Fruit fly (Drosophila melanogaster) whole organism, embryonic: ENCODE data around the gene Mdh1.

Source experiments
- B-H2 ChIP-seq: fragments of 200-800 bp; sonication (Bioruptor generic); optimal IDR thresholded peaks from 2 replicates; lab custom pipeline; 2018; ENCODE audit warnings: missing biosample characterization, mild to moderate bottlenecking, missing genetic modification characterization
- C15 ChIP-seq: fragments of 200-800 bp; sonication (Bioruptor generic); IDR thresholded peaks from 3 replicates; pipeline ENCODE4 v1.3.6; 2022; ENCODE audit warnings: missing biosample characterization, missing genetic modification characterization
- CG11456 ChIP-seq: fragments of 200-800 bp; sonication (Bioruptor generic); IDR thresholded peaks from 3 replicates; pipeline ENCODE4 v1.3.6; 2022; ENCODE audit warnings: missing biosample characterization, missing genetic modification characterization
- CG11695 ChIP-seq: fragments of 200-800 bp; sonication (Bioruptor generic); IDR thresholded peaks from 3 replicates; pipeline ENCODE4 v1.3.6; 2022; ENCODE audit warnings: missing biosample characterization, missing genetic modification characterization
- CG13624 ChIP-seq: fragments of 200-800 bp; sonication (Bioruptor generic); optimal IDR thresholded peaks from 2 replicates; lab custom pipeline; 2016; ENCODE audit warnings: missing biosample characterization, missing genetic modification characterization
- CG13775 ChIP-seq: fragments of 200-800 bp; sonication (Bioruptor generic); optimal IDR thresholded peaks from 3 replicates; lab custom pipeline; 2017; ENCODE audit warnings: missing biosample characterization, mild to moderate bottlenecking, missing genetic modification characterization
- CG14014 ChIP-seq: fragments of 200-800 bp; sonication (Bioruptor generic); IDR thresholded peaks from 2 replicates; pipeline ENCODE4 v1.3.6; 2022; ENCODE audit warnings: missing biosample characterization, missing genetic modification characterization
- CG14710 ChIP-seq: fragments of 200-800 bp; sonication (Bioruptor generic); optimal IDR thresholded peaks from 3 replicates; lab custom pipeline; 2019; ENCODE audit warnings: missing biosample characterization, mild to moderate bottlenecking, missing genetic modification characterization, moderate library complexity
- CG1529 ChIP-seq: fragments of 200-800 bp; sonication (Bioruptor generic); optimal IDR thresholded peaks from 3 replicates; lab custom pipeline; 2018; ENCODE audit warnings: missing biosample characterization, missing genetic modification characterization
- CG17359 ChIP-seq: fragments of 200-800 bp; sonication (Bioruptor generic); optimal IDR thresholded peaks from 3 replicates; lab custom pipeline; 2018; ENCODE audit warnings: missing biosample characterization, mild to moderate bottlenecking, missing genetic modification characterization, moderate library complexity
- CG18262 ChIP-seq: fragments of 200-800 bp; optimal IDR thresholded peaks from 3 replicates; lab custom pipeline; 2019; ENCODE audit warnings: missing biosample characterization, mild to moderate bottlenecking, missing genetic modification characterization, moderate library complexity
- CG2889 ChIP-seq: fragments of 200-800 bp; sonication (Bioruptor generic); IDR thresholded peaks from 3 replicates; pipeline ENCODE4 v1.3.6; 2022; ENCODE audit warnings: missing biosample characterization, missing genetic modification characterization
- CG3407 ChIP-seq: fragments of 200-800 bp; sonication (Bioruptor generic); optimal IDR thresholded peaks from 2 replicates; lab custom pipeline; 2018; ENCODE audit warnings: missing biosample characterization, mild to moderate bottlenecking, missing genetic modification characterization
- CG3726 ChIP-seq: fragments of 200-800 bp; sonication (Bioruptor generic); IDR thresholded peaks from 3 replicates; pipeline ENCODE4, ENCODE4 v1.3.6; 2022; ENCODE audit warnings: missing biosample characterization, missing genetic modification characterization
- CG4360 ChIP-seq: fragments of 200-800 bp; sonication (Bioruptor generic); IDR thresholded peaks from 2 replicates; pipeline ENCODE4 v1.3.6; 2022; ENCODE audit warnings: missing biosample characterization, missing genetic modification characterization
- CG43689 ChIP-seq: fragments of 200-800 bp; sonication (Bioruptor generic); IDR thresholded peaks from 2 replicates; pipeline ENCODE4 v1.3.6; 2022; ENCODE audit warnings: missing biosample characterization, missing genetic modification characterization
- CG4404 ChIP-seq: fragments of 200-800 bp; sonication (Bioruptor generic); IDR thresholded peaks from 2 replicates; pipeline ENCODE4 v1.3.6; 2022; ENCODE audit warnings: missing biosample characterization, missing genetic modification characterization
- CG4617 ChIP-seq: fragments of 200-800 bp; sonication (Bioruptor generic); optimal IDR thresholded peaks from 3 replicates; lab custom pipeline; 2016; ENCODE audit warnings: missing biosample characterization, missing genetic modification characterization, borderline replicate concordance
- CG4730 ChIP-seq: fragments of 200-800 bp; sonication (Bioruptor generic); IDR thresholded peaks from 2 replicates; pipeline ENCODE4 v1.3.6; 2022; ENCODE audit warnings: missing biosample characterization, missing genetic modification characterization
- CG4854 ChIP-seq: fragments of 200-800 bp; sonication (Bioruptor generic); optimal IDR thresholded peaks from 2 replicates; lab custom pipeline; 2016; ENCODE audit warnings: missing biosample characterization, missing genetic modification characterization, inconsistent platforms
- CG6765 ChIP-seq: fragments of 200-800 bp; sonication (Bioruptor generic); optimal IDR thresholded peaks from 3 replicates; lab custom pipeline; 2017; ENCODE audit warnings: missing biosample characterization, mild to moderate bottlenecking, missing genetic modification characterization
- CG7372 ChIP-seq: fragments of 200-800 bp; sonication (Bioruptor generic); IDR thresholded peaks from 2 replicates; pipeline ENCODE4 v1.3.6; 2022; ENCODE audit warnings: missing biosample characterization, missing genetic modification characterization
- CG8359 ChIP-seq: fragments of 200-800 bp; sonication (Bioruptor generic); optimal IDR thresholded peaks from 2 replicates; lab custom pipeline; 2017; ENCODE audit warnings: missing biosample characterization, mild to moderate bottlenecking, missing genetic modification characterization, borderline replicate concordance
- CG8924 ChIP-seq: fragments of 200-800 bp; optimal IDR thresholded peaks from 3 replicates; lab custom pipeline; 2019; ENCODE audit warnings: missing biosample characterization, mild to moderate bottlenecking, missing genetic modification characterization, moderate library complexity
- E2f2 ChIP-seq: fragments of 200-800 bp; sonication (Bioruptor generic); IDR thresholded peaks from 2 replicates; pipeline ENCODE4 v1.3.6; 2022; ENCODE audit warnings: missing biosample characterization, missing genetic modification characterization
- Fer1 ChIP-seq: fragments of 200-800 bp; sonication (Bioruptor generic); optimal IDR thresholded peaks from 2 replicates; lab custom pipeline; 2017; ENCODE audit warnings: missing biosample characterization, mild to moderate bottlenecking, missing genetic modification characterization
- HLHmδ ChIP-seq: fragments of 200-800 bp; sonication (Bioruptor generic); optimal IDR thresholded peaks from 2 replicates; lab custom pipeline; 2018; ENCODE audit warnings: missing biosample characterization, mild to moderate bottlenecking, missing genetic modification characterization, moderate library complexity
- Hmx ChIP-seq: fragments of 200-800 bp; sonication (Bioruptor generic); optimal IDR thresholded peaks from 2 replicates; lab custom pipeline; 2016; ENCODE audit warnings: missing biosample characterization, missing genetic modification characterization
- Hr51 ChIP-seq, 2 experiments: fragments of 200-800 bp; sonication (Bioruptor generic); optimal IDR thresholded peaks; 2 replicates in 1 of 2; 3 replicates in 1 of 2; lab custom pipeline; 2016 to 2018; ENCODE audit warnings: missing biosample characterization in 2 of 2, missing genetic modification characterization in 2 of 2, mild to moderate bottlenecking in 1 of 2, moderate library complexity in 1 of 2
- Hsf ChIP-seq: fragments of 200-800 bp; sonication (Bioruptor generic); optimal IDR thresholded peaks from 3 replicates; lab custom pipeline; 2016; ENCODE audit warnings: missing biosample characterization, missing genetic modification characterization
- Nf-YB ChIP-seq: fragments of 200-800 bp; sonication (Bioruptor generic); optimal IDR thresholded peaks from 3 replicates; lab custom pipeline; 2019; ENCODE audit warnings: missing biosample characterization, mild to moderate bottlenecking, missing genetic modification characterization, moderate library complexity
- Taf1 ChIP-seq: fragments of 200-800 bp; sonication (Bioruptor generic); IDR thresholded peaks from 2 replicates; pipeline ENCODE4 v1.3.6; 2022; ENCODE audit warnings: missing biosample characterization, missing genetic modification characterization
- Xbp1 ChIP-seq: fragments of 200-800 bp; sonication (Bioruptor generic); optimal IDR thresholded peaks from 3 replicates; lab custom pipeline; 2016; ENCODE audit warnings: missing biosample characterization, mild to moderate bottlenecking, missing genetic modification characterization
- ara ChIP-seq: fragments of 200-800 bp; sonication (Bioruptor generic); IDR thresholded peaks from 2 replicates; pipeline ENCODE4 v1.3.6; 2022; ENCODE audit warnings: missing biosample characterization, missing genetic modification characterization
- bbx ChIP-seq: fragments of 200-800 bp; sonication (Bioruptor generic); IDR thresholded peaks from 2 replicates; pipeline ENCODE4 v1.3.6; 2022; ENCODE audit warnings: missing biosample characterization, missing genetic modification characterization; ENCODE audit not compliant: partially characterized antibody
- bcd ChIP-seq: fragments of 200-800 bp; sonication (Bioruptor generic); optimal IDR thresholded peaks from 2 replicates; lab custom pipeline; 2017; ENCODE audit warnings: missing biosample characterization, mild to moderate bottlenecking, missing genetic modification characterization
- dpn ChIP-seq, 2 experiments: fragments of 200-800 bp; sonication (Bioruptor generic); optimal IDR thresholded peaks; 3 replicates each; lab custom pipeline; 2016; ENCODE audit warnings: missing biosample characterization in 2 of 2, missing genetic modification characterization in 2 of 2
- esg ChIP-seq: fragments of 200-800 bp; sonication (Bioruptor generic); conservative IDR thresholded peaks from 2 replicates; pipeline ENCODE4 v1.3.6; 2022; ENCODE audit warnings: missing biosample characterization, missing genetic modification characterization
- fd102C ChIP-seq: fragments of 200-800 bp; sonication (Bioruptor generic); optimal IDR thresholded peaks from 2 replicates; lab custom pipeline; 2018; ENCODE audit warnings: missing biosample characterization, mild to moderate bottlenecking, missing genetic modification characterization, moderate library complexity
- fd96Cb ChIP-seq: fragments of 200-800 bp; sonication (Bioruptor generic); optimal IDR thresholded peaks from 2 replicates; lab custom pipeline; 2018; ENCODE audit warnings: missing biosample characterization, mild to moderate bottlenecking, missing genetic modification characterization, moderate library complexity
- kay ChIP-seq: fragments of 200-800 bp; sonication (Bioruptor generic); optimal IDR thresholded peaks from 2 replicates; lab custom pipeline; 2016; ENCODE audit warnings: missing biosample characterization, missing genetic modification characterization
- kni ChIP-seq: fragments of 200-800 bp; sonication (Bioruptor generic); optimal IDR thresholded peaks from 3 replicates; lab custom pipeline; 2017; ENCODE audit warnings: mild to moderate bottlenecking, missing biosample characterization, missing genetic modification reagents, missing genetic modification characterization
- knrl ChIP-seq: fragments of 200-800 bp; sonication (Bioruptor generic); IDR thresholded peaks from 3 replicates; pipeline ENCODE4 v1.3.6; 2022; ENCODE audit warnings: missing biosample characterization, missing genetic modification characterization; ENCODE audit not compliant: partially characterized antibody
- nerfin-2 ChIP-seq: fragments of 200-800 bp; sonication (Bioruptor generic); IDR thresholded peaks from 2 replicates; pipeline ENCODE4 v1.3.6; 2022; ENCODE audit warnings: missing biosample characterization, missing genetic modification characterization; ENCODE audit not compliant: partially characterized antibody
- odd ChIP-seq: fragments of 200-800 bp; sonication (Bioruptor generic); optimal IDR thresholded peaks from 2 replicates; lab custom pipeline; 2017; ENCODE audit warnings: missing biosample characterization, mild to moderate bottlenecking, missing genetic modification characterization
- ro ChIP-seq: fragments of 200-800 bp; sonication (Bioruptor generic); IDR thresholded peaks from 2 replicates; pipeline ENCODE4 v1.3.6; 2022; ENCODE audit warnings: missing biosample characterization, missing genetic modification characterization
- tin ChIP-seq: fragments of 200-800 bp; sonication (Bioruptor generic); optimal IDR thresholded peaks from 3 replicates; lab custom pipeline; 2016; ENCODE audit warnings: missing biosample characterization, missing genetic modification characterization
- tio ChIP-seq: fragments of 200-800 bp; sonication (Bioruptor generic); optimal IDR thresholded peaks from 2 replicates; lab custom pipeline; 2017; ENCODE audit warnings: missing biosample characterization, missing genetic modification characterization, inconsistent platforms
- trh ChIP-seq: fragments of 200-800 bp; sonication (Bioruptor generic); optimal IDR thresholded peaks from 2 replicates; lab custom pipeline; 2016; ENCODE audit warnings: missing biosample characterization, missing genetic modification characterization

Gene Mdh1

DNA sequence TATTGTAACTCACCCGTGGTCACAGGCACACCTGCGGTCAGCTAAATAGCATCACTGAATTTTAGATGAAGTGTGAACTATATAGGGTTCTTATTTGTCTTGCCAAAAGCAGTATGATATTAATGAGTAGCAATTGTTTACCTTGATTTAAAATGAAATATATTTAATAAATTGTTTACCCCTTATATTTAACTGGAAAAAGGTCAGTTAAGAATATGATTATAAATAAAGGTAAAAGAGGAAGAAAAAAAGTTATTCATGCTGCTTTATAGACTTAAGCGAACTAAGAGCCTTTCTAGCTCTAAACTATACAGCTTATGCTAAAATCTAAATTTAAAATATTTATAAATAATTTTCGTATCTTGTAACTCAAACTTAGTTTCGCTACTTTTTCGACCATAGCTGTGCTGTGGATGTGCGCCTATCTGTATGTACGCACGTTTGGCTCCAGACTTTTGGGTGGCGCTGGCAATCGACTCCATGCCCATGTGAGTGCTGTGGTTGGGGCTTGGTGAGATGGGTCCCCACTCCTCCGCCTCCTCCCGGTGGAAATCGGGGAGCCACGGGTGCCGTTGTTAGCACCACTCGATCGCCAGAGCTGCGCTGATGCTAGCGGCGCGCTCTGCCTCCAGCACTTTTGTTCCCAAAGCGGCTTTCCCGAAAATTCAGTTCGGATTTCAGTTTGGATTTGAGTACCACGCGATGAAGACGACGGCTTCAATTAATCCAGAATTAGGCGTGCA, 46.1 kb upstream of the Mdh1 start, which contains the start of gene loh (continued):
- TF ChIP-seq CG3726 (no peak), CG14710 (peak; percentile 75), Fer1 (GFP tag; lab: Kevin White, UChicago) (peak; percentile 51), CG8924 (tag; lab: Kevin White, UChicago) (peak; percentile 77), C15 (no peak), Hr51 (GFP tag; optimal IDR thresholded peaks at IDR 0.05; lab: Kevin White, UChicago) (peak in 1 of 2 experiments; percentile 79), tio (GFP tag; lab: Kevin White, UChicago) (peak; percentile 55), CG7372 (GFP tag; lab: Robert Waterston, UW) (no peak), CG11695 (peak; percentile 49; the same call in 1 of the 3 replicates), Taf1 (GFP tag; lab: Robert Waterston, UW) (0 out of 2 replicates have a peak, but pooled peaks have one; percentile 26), CG4404 (no peak), CG11456 (GFP tag; lab: Robert Waterston, UW) (no peak), kni (no peak), CG4730 (GFP tag; lab: Robert Waterston, UW) (no peak), CG14014 (GFP tag; lab: Robert Waterston, UW) (no peak), CG2889 (GFP tag; lab: Robert Waterston, UW) (no peak), CG43689 (GFP tag; lab: Robert Waterston, UW) (no peak), CG6765 (peak; percentile 23), B-H2 (GFP tag; lab: Kevin White, UChicago) (no peak), CG4360 (GFP tag; lab: Robert Waterston, UW) (no peak), CG1529 (GFP tag; lab: Kevin White, UChicago) (peak; percentile 18), Hsf (GFP tag; lab: Kevin White, UChicago) (peak; percentile 27), ara (GFP tag; lab: Robert Waterston, UW) (no peak; the same call in 1 of the 2 replicates), CG18262 (tag; lab: Kevin White, UChicago) (peak; percentile 85), CG4854 (no peak), fd102C (no peak), CG4617 (GFP tag; lab: Kevin White, UChicago) (no peak), kay (no peak), CG3407 (GFP tag; lab: Kevin White, UChicago) (peak; percentile 40), tin (GFP tag; lab: Kevin White, UChicago) (peak; percentile 61), Nf-YB (peak; percentile 49), ro (0 out of 2 replicates have a peak, but pooled peaks have one; percentile 15), dpn (GFP tag; optimal IDR thresholded peaks at IDR 0.05; lab: Kevin White, UChicago) (peak in 1 of 2 experiments; percentile 39), odd (GFP tag; lab: Kevin White, UChicago) (peak; percentile 39), esg (GFP tag; lab: Robert Waterston, UW) (peak; percentile 25; the same call in 1 of the 2 replicates), E2f2 (GFP tag; lab: Robert Waterston, UW) (peak; percentile 30; the same call in 1 of the 2 replicates), bcd (GFP tag; lab: Kevin White, UChicago) (peak; percentile 55), CG8359 (peak; percentile 49), trh (GFP tag; lab: Kevin White, UChicago) (peak; percentile 7), Hmx (GFP tag; lab: Kevin White, UChicago) (peak; percentile 2), Xbp1 (GFP tag; lab: Kevin White, UChicago) (peak; percentile 46), nerfin-2 (GFP tag; lab: Robert Waterston, UW) (no peak), bbx (GFP tag; lab: Robert Waterston, UW) (no peak), CG17359 (tag; lab: Kevin White, UChicago) (peak; percentile 52), fd96Cb (peak; percentile 71), CG13624 (GFP tag; lab: Kevin White, UChicago) (no peak), knrl (GFP tag; lab: Robert Waterston, UW) (no peak), CG13775 (GFP tag; lab: Kevin White, UChicago) (peak; percentile 32), HLHmδ (no peak)
